Fruit fly (Drosophila melanogaster) whole organism, embryonic: Measurements from ENCODE around the gene CG34409.

ENCODE experiments used
- Awh ChIP-seq: fragments of 200-800 bp; sonication (Bioruptor generic); IDR thresholded peaks from 2 replicates; pipeline ENCODE4, ENCODE4 v1.3.6; 2022; ENCODE audit warnings: missing biosample characterization, missing genetic modification characterization
- CG10321 ChIP-seq: fragments of 200-800 bp; sonication (Bioruptor generic); IDR thresholded peaks from 2 replicates; pipeline ENCODE4 v1.3.6; 2022; ENCODE audit warnings: missing biosample characterization, missing genetic modification characterization
- CG10431 ChIP-seq: fragments of 200-800 bp; sonication (Bioruptor generic); optimal IDR thresholded peaks from 3 replicates; lab custom pipeline; 2018; ENCODE audit warnings: missing biosample characterization, mild to moderate bottlenecking, missing genetic modification characterization
- CG10959 ChIP-seq: fragments of 200-800 bp; sonication (Bioruptor generic); IDR thresholded peaks from 2 replicates; pipeline ENCODE4 v1.3.6; 2022; ENCODE audit warnings: missing biosample characterization, missing genetic modification characterization
- CG11093 ChIP-seq: fragments of 200-800 bp; sonication (Bioruptor generic); IDR thresholded peaks from 3 replicates; pipeline ENCODE4 v1.3.6; 2022; ENCODE audit warnings: missing biosample characterization, missing genetic modification characterization
- CG11247 ChIP-seq: fragments of 200-800 bp; sonication (Bioruptor generic); IDR thresholded peaks from 2 replicates; pipeline ENCODE4 v1.3.6; 2022; ENCODE audit warnings: missing biosample characterization, missing genetic modification characterization
- CG12071 ChIP-seq: fragments of 200-800 bp; sonication (Bioruptor generic); optimal IDR thresholded peaks from 3 replicates; lab custom pipeline; 2018; ENCODE audit warnings: missing biosample characterization, mild to moderate bottlenecking, missing genetic modification characterization
- CG13894 ChIP-seq: fragments of 200-800 bp; sonication (Bioruptor generic); optimal IDR thresholded peaks from 3 replicates; lab custom pipeline; 2018; ENCODE audit warnings: missing biosample characterization, mild to moderate bottlenecking, missing genetic modification characterization, moderate library complexity
- CG14050 ChIP-seq: fragments of 200-800 bp; sonication (Bioruptor generic); IDR thresholded peaks from 3 replicates; pipeline ENCODE4 v1.3.6; 2022; ENCODE audit warnings: missing biosample characterization, missing genetic modification characterization
- CG16813 ChIP-seq: fragments of 200-800 bp; sonication (Bioruptor generic); IDR thresholded peaks from 3 replicates; pipeline ENCODE4 v1.3.6; 2022; ENCODE audit warnings: missing biosample characterization, missing genetic modification characterization; ENCODE audit not compliant: partially characterized antibody
- CG16815 ChIP-seq: fragments of 200-800 bp; sonication (Bioruptor generic); optimal IDR thresholded peaks from 3 replicates; lab custom pipeline; 2017; ENCODE audit warnings: missing biosample characterization, mild to moderate bottlenecking, missing genetic modification characterization
- CG17361 ChIP-seq: fragments of 200-800 bp; sonication (Bioruptor generic); IDR thresholded peaks from 3 replicates; pipeline ENCODE4 v1.3.6; 2022; ENCODE audit warnings: missing biosample characterization, missing genetic modification characterization
- CG17568 ChIP-seq: fragments of 200-800 bp; sonication (Bioruptor generic); optimal IDR thresholded peaks from 2 replicates; lab custom pipeline; 2018; ENCODE audit warnings: missing biosample characterization, mild to moderate bottlenecking, missing genetic modification characterization, moderate library complexity
- CG17912 ChIP-seq: fragments of 200-800 bp; sonication (Bioruptor generic); optimal IDR thresholded peaks from 2 replicates; lab custom pipeline; 2018; ENCODE audit warnings: missing biosample characterization, mild to moderate bottlenecking, missing genetic modification characterization
- CG18011 ChIP-seq: fragments of 200-800 bp; sonication (Bioruptor generic); optimal IDR thresholded peaks from 2 replicates; lab custom pipeline; 2017; ENCODE audit warnings: missing biosample characterization, missing genetic modification characterization, mild to moderate bottlenecking, moderate library complexity, missing genotype
- CG2678 ChIP-seq: fragments of 200-800 bp; sonication (Bioruptor generic); optimal IDR thresholded peaks from 3 replicates; lab custom pipeline; 2019; ENCODE audit warnings: missing biosample characterization, mild to moderate bottlenecking, missing genetic modification characterization, moderate library complexity
- CG32532 ChIP-seq: fragments of 200-800 bp; sonication (Bioruptor generic); IDR thresholded peaks from 2 replicates; pipeline ENCODE4 v1.3.6; 2022; ENCODE audit warnings: missing biosample characterization, missing genetic modification characterization
- CG4730 ChIP-seq: fragments of 200-800 bp; sonication (Bioruptor generic); IDR thresholded peaks from 2 replicates; pipeline ENCODE4 v1.3.6; 2022; ENCODE audit warnings: missing biosample characterization, missing genetic modification characterization
- CG5953 ChIP-seq: fragments of 200-800 bp; sonication (Bioruptor generic); IDR thresholded peaks from 2 replicates; pipeline ENCODE4 v1.3.6; 2022; ENCODE audit warnings: missing biosample characterization, missing genetic modification characterization
- CG6654 ChIP-seq: fragments of 200-800 bp; sonication (Bioruptor generic); optimal IDR thresholded peaks from 2 replicates; lab custom pipeline; 2017; ENCODE audit warnings: missing biosample characterization, mild to moderate bottlenecking, missing genetic modification characterization
- CG6689 ChIP-seq: fragments of 200-800 bp; sonication (Bioruptor generic); IDR thresholded peaks from 2 replicates; pipeline ENCODE4 v1.3.6; 2022; ENCODE audit warnings: missing biosample characterization, missing genetic modification characterization
- CG7271 ChIP-seq: fragments of 200-800 bp; sonication (Bioruptor generic); optimal IDR thresholded peaks from 2 replicates; lab custom pipeline; 2018; ENCODE audit warnings: missing biosample characterization, mild to moderate bottlenecking, missing genetic modification characterization, moderate library complexity
- CG8089 ChIP-seq: fragments of 200-800 bp; sonication (Bioruptor generic); optimal IDR thresholded peaks from 3 replicates; lab custom pipeline; 2016; ENCODE audit warnings: missing biosample characterization, missing genetic modification characterization
- CG8281 ChIP-seq: fragments of 200-800 bp; sonication (Bioruptor generic); optimal IDR thresholded peaks from 2 replicates; lab custom pipeline; 2018; ENCODE audit warnings: missing biosample characterization, mild to moderate bottlenecking, missing genetic modification characterization, moderate library complexity
- CTCF ChIP-seq: fragments of 200-800 bp; sonication (Bioruptor generic); optimal IDR thresholded peaks from 2 replicates; lab custom pipeline; 2017; ENCODE audit warnings: missing biosample characterization, mild to moderate bottlenecking, missing genetic modification characterization, moderate library complexity
- D19A ChIP-seq: fragments of 200-800 bp; optimal IDR thresholded peaks from 3 replicates; lab custom pipeline; 2019; ENCODE audit warnings: missing biosample characterization, mild to moderate bottlenecking, missing genetic modification characterization, moderate library complexity
- Dip3 ChIP-seq: fragments of 200-800 bp; sonication (Bioruptor generic); optimal IDR thresholded peaks from 3 replicates; lab custom pipeline; 2016; ENCODE audit warnings: missing biosample characterization, missing genetic modification characterization
- Doc3 ChIP-seq: fragments of 200-800 bp; sonication (Bioruptor generic); IDR thresholded peaks from 3 replicates; pipeline ENCODE4 v1.3.6; 2022; ENCODE audit warnings: missing biosample characterization, missing genetic modification characterization; ENCODE audit not compliant: partially characterized antibody
- E2f1 ChIP-seq: fragments of 200-800 bp; sonication (Bioruptor generic); IDR thresholded peaks from 2 replicates; pipeline ENCODE4 v1.3.6; 2022; ENCODE audit warnings: missing biosample characterization, missing genetic modification characterization
- Elba2 ChIP-seq: fragments of 200-800 bp; sonication (Bioruptor generic); optimal IDR thresholded peaks from 3 replicates; lab custom pipeline; 2016; ENCODE audit warnings: missing biosample characterization, missing genetic modification characterization
- H2.0 ChIP-seq: fragments of 200-800 bp; sonication (Bioruptor generic); IDR thresholded peaks from 2 replicates; pipeline ENCODE4 v1.3.6; 2022; ENCODE audit warnings: missing biosample characterization, missing genetic modification characterization
- Sry-β ChIP-seq: fragments of 200-800 bp; sonication (Bioruptor generic); optimal IDR thresholded peaks from 2 replicates; lab custom pipeline; 2018; ENCODE audit warnings: missing biosample characterization, mild to moderate bottlenecking, missing genetic modification characterization, moderate library complexity
- Sry-δ ChIP-seq: fragments of 200-800 bp; sonication (Bioruptor generic); optimal IDR thresholded peaks from 2 replicates; lab custom pipeline; 2016; ENCODE audit warnings: missing biosample characterization, missing genetic modification characterization
- Xrp1 ChIP-seq: fragments of 200-800 bp; sonication (Bioruptor generic); IDR thresholded peaks from 2 replicates; pipeline ENCODE4 v1.3.6; 2022; ENCODE audit warnings: missing biosample characterization, missing genetic modification characterization
- ac ChIP-seq: fragments of 200-800 bp; sonication (Bioruptor generic); optimal IDR thresholded peaks from 3 replicates; lab custom pipeline; 2017; ENCODE audit warnings: missing biosample characterization, mild to moderate bottlenecking, missing genetic modification characterization
- chm ChIP-seq: fragments of 200-800 bp; sonication (Bioruptor generic); IDR thresholded peaks from 2 replicates; pipeline ENCODE4 v1.3.6; 2022; ENCODE audit warnings: missing biosample characterization, missing genetic modification characterization
- chn ChIP-seq: fragments of 200-800 bp; sonication (Bioruptor generic); optimal IDR thresholded peaks from 2 replicates; lab custom pipeline; 2016; ENCODE audit warnings: missing biosample characterization, missing genetic modification characterization
- ewg ChIP-seq: fragments of 200-800 bp; sonication (Bioruptor generic); optimal IDR thresholded peaks from 3 replicates; lab custom pipeline; 2017; ENCODE audit warnings: mild to moderate bottlenecking, missing biosample characterization, missing genetic modification reagents, missing genetic modification characterization
- eyg ChIP-seq: fragments of 200-800 bp; sonication (Bioruptor generic); optimal IDR thresholded peaks from 3 replicates; lab custom pipeline; 2016; ENCODE audit warnings: missing biosample characterization, missing genetic modification characterization
- fd96Cb ChIP-seq: fragments of 200-800 bp; sonication (Bioruptor generic); optimal IDR thresholded peaks from 2 replicates; lab custom pipeline; 2018; ENCODE audit warnings: missing biosample characterization, mild to moderate bottlenecking, missing genetic modification characterization, moderate library complexity
- jigr1 ChIP-seq: fragments of 200-800 bp; sonication (Bioruptor generic); IDR thresholded peaks from 3 replicates; pipeline ENCODE4 v1.3.6; 2022; ENCODE audit warnings: missing biosample characterization, missing genetic modification characterization
- ken ChIP-seq: fragments of 200-800 bp; sonication (Bioruptor generic); IDR thresholded peaks from 3 replicates; pipeline ENCODE4 v1.3.6; 2022; ENCODE audit warnings: missing biosample characterization, missing genetic modification characterization
- mirr ChIP-seq: fragments of 200-800 bp; sonication (Bioruptor generic); optimal IDR thresholded peaks from 3 replicates; lab custom pipeline; 2018; ENCODE audit warnings: missing biosample characterization, mild to moderate bottlenecking, missing genetic modification characterization
- odd ChIP-seq: fragments of 200-800 bp; sonication (Bioruptor generic); optimal IDR thresholded peaks from 2 replicates; lab custom pipeline; 2017; ENCODE audit warnings: missing biosample characterization, mild to moderate bottlenecking, missing genetic modification characterization
- phol ChIP-seq: fragments of 200-800 bp; sonication (Bioruptor generic); optimal IDR thresholded peaks from 3 replicates; lab custom pipeline; 2018; ENCODE audit warnings: missing biosample characterization, mild to moderate bottlenecking, missing genetic modification characterization, moderate library complexity
- pros ChIP-seq: fragments of 200-800 bp; sonication (Bioruptor generic); optimal IDR thresholded peaks from 3 replicates; lab custom pipeline; 2019; ENCODE audit warnings: missing biosample characterization, mild to moderate bottlenecking, missing genetic modification characterization, moderate library complexity
- psq ChIP-seq: fragments of 200-800 bp; sonication (Bioruptor generic); optimal IDR thresholded peaks from 2 replicates; lab custom pipeline; 2017; ENCODE audit warnings: missing biosample characterization, missing genetic modification characterization
- seq ChIP-seq: fragments of 200-800 bp; sonication (Bioruptor generic); IDR thresholded peaks from 2 replicates; pipeline ENCODE4 v1.3.6; 2022; ENCODE audit warnings: missing biosample characterization, missing genetic modification characterization
- shn ChIP-seq: fragments of 200-800 bp; sonication (Bioruptor generic); optimal IDR thresholded peaks from 3 replicates; lab custom pipeline; 2016; ENCODE audit warnings: missing biosample characterization, missing genetic modification characterization
- sima ChIP-seq: fragments of 200-800 bp; sonication (Bioruptor generic); optimal IDR thresholded peaks from 2 replicates; lab custom pipeline; 2016; ENCODE audit warnings: missing biosample characterization, missing genetic modification characterization
- sr ChIP-seq: fragments of 200-800 bp; sonication (Bioruptor generic); IDR thresholded peaks from 3 replicates; pipeline ENCODE4 v1.3.6; 2022; ENCODE audit warnings: missing biosample characterization, missing genetic modification characterization
- vvl ChIP-seq: fragments of 200-800 bp; sonication (Bioruptor generic); IDR thresholded peaks from 2 replicates; pipeline ENCODE4 v1.3.6; 2022; ENCODE audit warnings: missing biosample characterization, missing genetic modification characterization

Gene CG34409

dm6 chr3R:9777941-9778360 is 31.8 kb upstream of the CG34409 start, which contains the start of gene RpS29 (continued):
- TF ChIP-seq ac (GFP tag; lab: Kevin White, UChicago) (no peak), CG13894 (peak; percentile 91), jigr1 (GFP tag; lab: Robert Waterston, UW) (no peak), pros (GFP tag; lab: Kevin White, UChicago) (no peak), Xrp1 (peak; percentile 63), sima (GFP tag; lab: Kevin White, UChicago) (peak; percentile 44), ewg (GFP tag; lab: Kevin White, UChicago) (peak; percentile 57), CG11093 (GFP tag; lab: Robert Waterston, UW) (no peak), psq (GFP tag; lab: Kevin White, UChicago) (peak; percentile 50), CG18011 (peak; percentile 75), shn (GFP tag; lab: Kevin White, UChicago) (peak; percentile 88), Awh (GFP tag; lab: Robert Waterston, UW) (no peak), CG11247 (peak; percentile 84), CG17912 (peak; percentile 88), CG32532 (GFP tag; lab: Robert Waterston, UW) (peak; percentile 89), sr (GFP tag; lab: Robert Waterston, UW) (peak; percentile 61; the same call in 2 of the 3 replicates), CG17568 (GFP tag; lab: Kevin White, UChicago) (no peak), ken (peak; percentile 92), Doc3 (GFP tag; lab: Robert Waterston, UW) (peak; percentile 85), Elba2 (GFP tag; lab: Kevin White, UChicago) (no peak), CG8089 (GFP tag; lab: Kevin White, UChicago) (peak; percentile 80), eyg (GFP tag; lab: Kevin White, UChicago) (peak; percentile 70), vvl (GFP tag; lab: Robert Waterston, UW) (peak; percentile 90), CTCF (GFP tag; lab: Kevin White, UChicago) (peak; percentile 46), Sry-β (GFP tag; lab: Kevin White, UChicago) (peak; percentile 53), CG6689 (GFP tag; lab: Robert Waterston, UW) (peak; percentile 28; the same call in 1 of the 2 replicates), D19A (tag; lab: Kevin White, UChicago) (peak; percentile 34), CG10321 (peak; percentile 54; the same call in 1 of the 2 replicates), odd (GFP tag; lab: Kevin White, UChicago) (peak; percentile 72), fd96Cb (tag; lab: Kevin White, UChicago) (peak; percentile 8), CG10959 (GFP tag; lab: Robert Waterston, UW) (peak; percentile 41; the same call in 1 of the 2 replicates), Sry-δ (peak; percentile 100), CG6654 (GFP tag; lab: Kevin White, UChicago) (peak; percentile 1), CG7271 (tag; lab: Kevin White, UChicago) (peak; percentile 60), CG16813 (peak; percentile 93), seq (no peak; the same call in 1 of the 2 replicates), phol (tag; lab: Kevin White, UChicago) (peak; percentile 82), CG4730 (GFP tag; lab: Robert Waterston, UW) (peak; percentile 46; the same call in 1 of the 2 replicates), chn (peak; percentile 82), chm (GFP tag; lab: Robert Waterston, UW) (peak; percentile 79), mirr (peak; percentile 93), CG8281 (tag; lab: Kevin White, UChicago) (peak; percentile 8), CG17361 (GFP tag; lab: Robert Waterston, UW) (peak; percentile 68), CG10431 (peak; percentile 70), H2.0 (GFP tag; lab: Robert Waterston, UW) (peak; percentile 74), CG5953 (GFP tag; lab: Robert Waterston, UW) (peak; percentile 60), CG14050 (peak; percentile 60), CG2678 (tag; lab: Kevin White, UChicago) (peak; percentile 68), E2f1 (GFP tag; lab: Robert Waterston, UW) (peak; percentile 60), CG12071 (GFP tag; lab: Kevin White, UChicago) (peak; percentile 72), Dip3 (GFP tag; lab: Kevin White, UChicago) (peak; percentile 72), CG16815 (GFP tag; lab: Kevin White, UChicago) (peak; percentile 2)
